Worm (Caenorhabditis elegans) whole organism, L4 larva: ENCODE results near the gene spp-18.

Experiments
- ama-1 ChIP-seq: fragments of 150-350 bp; optimal IDR thresholded peaks from 2 replicates; lab custom pipeline; 2014; ENCODE audit warnings: inconsistent platforms, mixed read lengths
- dpl-1 ChIP-seq: fragments of 150-350 bp; optimal IDR thresholded peaks from 2 replicates; lab custom pipeline; 2014; ENCODE audit warnings: missing biosample characterization, missing genetic modification reagents, missing genetic modification characterization
- egl-43 ChIP-seq: fragments of 200-800 bp; sonication (Bioruptor generic); IDR thresholded peaks from 2 replicates; pipeline ENCODE4 v1.3.6; 2022; ENCODE audit warnings: missing genetic modification reagents, missing genetic modification characterization, missing compliant biosample characterization
- fkh-10 ChIP-seq: fragments of 150-350 bp; optimal IDR thresholded peaks from 2 replicates; lab custom pipeline; 2014; ENCODE audit warnings: missing biosample characterization, missing genetic modification reagents, missing genetic modification characterization
- hmg-1.1 ChIP-seq: fragments of 200-800 bp; sonication (Bioruptor generic); IDR thresholded peaks from 2 replicates; pipeline ENCODE4 v1.3.6; 2022; ENCODE audit warnings: missing genetic modification reagents, missing genetic modification characterization, missing compliant biosample characterization
- lin-15B ChIP-seq: fragments of 150-350 bp; sonication (generic microtip); optimal IDR thresholded peaks from 3 replicates; lab custom pipeline; 2014; ENCODE audit warnings: missing biosample characterization, missing genetic modification characterization
- lin-29 ChIP-seq: fragments of 200-800 bp; sonication (Bioruptor generic); IDR thresholded peaks from 2 replicates; pipeline ENCODE4 v1.3.6; 2022; ENCODE audit warnings: missing genetic modification reagents, missing genetic modification characterization, missing compliant biosample characterization
- nhr-237 ChIP-seq: sonication (generic microtip); optimal IDR thresholded peaks from 2 replicates; lab custom pipeline; 2017; ENCODE audit warnings: missing biosample characterization, missing genetic modification characterization

DNA sequence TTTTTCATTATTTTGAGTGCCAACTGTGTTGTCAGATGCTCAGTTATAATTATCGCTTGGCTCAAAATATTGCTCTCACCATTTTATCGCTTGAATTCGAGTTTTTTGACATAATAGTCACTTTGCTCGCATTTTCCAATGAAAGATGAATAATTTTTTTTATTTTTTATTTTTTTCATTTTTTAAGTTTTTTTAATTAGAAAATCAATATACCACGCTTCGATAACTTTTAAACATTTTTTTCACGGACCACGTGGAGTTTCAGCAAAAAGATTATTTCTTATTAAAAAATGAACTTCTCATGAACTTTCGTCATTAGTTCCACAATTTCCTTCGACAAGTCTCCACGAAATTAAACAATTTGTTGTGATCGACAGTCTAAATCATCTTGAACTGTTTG, 21.2 kb downstream of the spp-18 start, which contains the start of gene elt-1:
- TF ChIP-seq dpl-1, result no peak
- no peak for TF ChIP-seq ama-1 (lab: Kevin White, UChicago)
- TF ChIP-seq hmg-1.1, result no peak
- TF ChIP-seq lin-29, result no peak
- TF ChIP-seq lin-15B (tag; lab: Kevin White, UChicago), result no peak
- no peak for TF ChIP-seq nhr-237 (tag; lab: Kevin White, UChicago)
- no peak for TF ChIP-seq egl-43 (GFP tag; lab: Robert Waterston, UW)
- no peak for TF ChIP-seq fkh-10 (GFP tag; lab: Kevin White, UChicago)
